Worm (Caenorhabditis elegans): ENCODE results near the gene F01F1.2.

Gene F01F1.2

ce11 chrIII:5840277-5840676 is 38.1 kb upstream of the F01F1.2 start (continued):
- TF ChIP-seq nhr-28 (tag; optimal IDR thresholded peaks at IDR 0.05), result no peak
- TF ChIP-seq lin-39 (tag; optimal IDR thresholded peaks at IDR 0.05), result no peak
- TF ChIP-seq sup-37 (GFP tag; optimal IDR thresholded peaks at IDR 0.05), result no peak
- no peak for TF ChIP-seq mef-2 (tag; optimal IDR thresholded peaks at IDR 0.05)

DNA sequence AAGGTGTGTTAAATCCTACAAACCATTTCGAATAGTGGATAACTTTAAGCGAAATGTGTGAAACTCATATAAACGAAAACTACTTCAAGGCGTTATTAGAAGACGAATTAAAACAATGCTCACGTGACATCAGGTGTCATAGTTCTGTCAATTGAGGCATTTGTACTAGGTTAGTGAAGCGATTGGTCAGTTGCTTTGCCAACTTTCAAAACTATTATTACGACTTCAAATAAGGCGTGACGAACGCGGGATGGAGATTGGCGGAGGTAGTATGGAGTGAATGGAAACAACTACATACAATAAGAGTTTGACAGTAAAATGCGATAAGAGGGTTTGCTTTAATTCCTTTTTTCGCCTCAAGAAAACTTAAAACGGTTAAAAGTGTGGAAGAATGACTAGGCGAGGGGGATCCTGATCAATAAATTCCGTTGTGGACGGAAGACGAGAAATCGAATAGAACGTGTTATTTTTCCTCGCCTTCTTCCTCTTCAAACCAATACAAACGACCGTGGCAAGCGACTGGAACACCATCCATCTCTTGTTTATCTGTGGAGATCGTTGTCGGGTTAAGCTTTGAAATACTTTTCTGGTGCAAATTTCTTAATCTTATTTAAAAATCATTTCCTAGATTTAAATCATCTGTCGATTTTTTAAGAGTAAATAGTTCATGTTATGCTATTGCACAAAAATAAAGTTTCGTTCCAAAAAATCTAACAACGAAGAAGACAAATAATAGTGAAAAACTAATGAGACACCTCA is 37.4 kb upstream of the F01F1.2 start:
- TF ChIP-seq lin-35 (GFP tag; optimal IDR thresholded peaks at IDR 0.05) (peak in 1 of 2 experiments; percentile 40), unc-86 (tag; optimal IDR thresholded peaks at IDR 0.05) (no peak), efl-1 (optimal IDR thresholded peaks at IDR 0.05) (no peak), efl-1 (GFP tag; optimal IDR thresholded peaks at IDR 0.05 in 1 of 2) (peak in 1 of 2 experiments; percentile 89)

DNA sequence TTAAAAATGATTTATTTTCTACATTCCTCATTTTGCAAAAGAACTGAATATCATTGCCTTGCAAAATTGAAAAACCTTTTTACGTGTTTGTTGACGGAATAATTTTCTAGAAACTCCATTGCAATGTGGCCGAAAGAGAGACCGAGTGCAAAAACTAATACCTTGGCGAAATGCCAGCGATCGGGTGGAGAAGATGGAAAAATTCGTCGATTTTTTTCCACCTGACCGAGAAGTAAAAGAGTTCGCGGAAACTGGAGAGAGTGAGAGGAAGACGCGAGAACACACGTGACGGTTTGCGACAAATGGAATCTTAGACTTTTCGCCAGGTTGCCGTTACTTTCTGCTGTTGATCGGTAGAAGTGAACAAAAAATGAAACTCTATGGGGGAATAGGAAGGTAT is 36.7 kb upstream of the F01F1.2 start:
- peak; percentile 11 for TF ChIP-seq dsc-1 (tag; optimal IDR thresholded peaks at IDR 0.05)
- TF ChIP-seq irx-1 (tag; optimal IDR thresholded peaks at IDR 0.05), result no peak
- no peak for TF ChIP-seq unc-30 (tag; optimal IDR thresholded peaks at IDR 0.05)
- TF ChIP-seq hlh-17 (GFP tag; optimal IDR thresholded peaks at IDR 0.05; ENCODE audit: borderline replicate concordance), result no peak
- TF ChIP-seq nhr-71 (tag; optimal IDR thresholded peaks at IDR 0.05), result peak; percentile 78
- TF ChIP-seq hlh-4 (tag; optimal IDR thresholded peaks at IDR 0.05), result no peak
- TF ChIP-seq lin-35 (GFP tag; optimal IDR thresholded peaks at IDR 0.05), result peak in 1 of 2 experiments; percentile 69
- no peak for TF ChIP-seq unc-98 (GFP tag; IDR thresholded peaks at IDR 0.05)
- TF ChIP-seq nhr-76 (tag; optimal IDR thresholded peaks at IDR 0.05), result no peak
- TF ChIP-seq efl-3 (GFP tag; optimal IDR thresholded peaks at IDR 0.05), result no peak
- no peak for TF ChIP-seq sup-37 (GFP tag; optimal IDR thresholded peaks at IDR 0.05)
- peak in 1 of 2 experiments; percentile 74 for TF ChIP-seq lsy-2 (tag; optimal IDR thresholded peaks at IDR 0.05)
- TF ChIP-seq fkh-4 (tag; optimal IDR thresholded peaks at IDR 0.05; ENCODE audit: borderline replicate concordance), result no peak
- TF ChIP-seq mab-9 (GFP tag; IDR thresholded peaks at IDR 0.05), result no peak
- TF ChIP-seq swsn-7 (tag; optimal IDR thresholded peaks at IDR 0.05), result peak; percentile 21
- peak in 1 of 3 experiments; percentile 20 for TF ChIP-seq ceh-82 (tag; optimal IDR thresholded peaks at IDR 0.05)
- no peak for TF ChIP-seq ets-5 (GFP tag; IDR thresholded peaks at IDR 0.05)
- no peak for TF ChIP-seq unc-86 (tag; optimal IDR thresholded peaks at IDR 0.05)
- TF ChIP-seq grh-1 (GFP tag; IDR thresholded peaks at IDR 0.05), result 0 out of 2 replicates have a peak, but pooled peaks have one; percentile 10
- peak in 1 of 2 experiments; percentile 17 for TF ChIP-seq efl-1 (optimal IDR thresholded peaks at IDR 0.05)
- TF ChIP-seq efl-1 (GFP tag; optimal IDR thresholded peaks at IDR 0.05 in 1 of 2), result peak; percentile 16 to 53
- TF ChIP-seq jun-1 (tag; optimal IDR thresholded peaks at IDR 0.05), result no peak
- no peak for TF ChIP-seq hpl-2 (GFP tag; optimal IDR thresholded peaks at IDR 0.05)
- TF ChIP-seq sox-4 (tag; optimal IDR thresholded peaks at IDR 0.05), result no peak
- no peak for TF ChIP-seq tlp-1 (tag; optimal IDR thresholded peaks at IDR 0.05)
- TF ChIP-seq unc-130 (tag; optimal IDR thresholded peaks at IDR 0.05), result no peak
- TF ChIP-seq snu-23 (GFP tag; optimal IDR thresholded peaks at IDR 0.05), result peak; percentile 78
- TF ChIP-seq alr-1 (tag; optimal IDR thresholded peaks at IDR 0.05; ENCODE audit: borderline replicate concordance), result no peak
- TF ChIP-seq fos-1 (tag; optimal IDR thresholded peaks at IDR 0.05), result no peak
- TF ChIP-seq tbx-2 (tag; optimal IDR thresholded peaks at IDR 0.05), result peak; percentile 46
- TF ChIP-seq lin-39 (tag; optimal IDR thresholded peaks at IDR 0.05), result no peak
- TF ChIP-seq aly-2 (tag; optimal IDR thresholded peaks at IDR 0.05), result no peak
- TF ChIP-seq Y116A8C.19 (tag; optimal IDR thresholded peaks at IDR 0.05; ENCODE audit: borderline replicate concordance), result no peak
- TF ChIP-seq elt-3 (tag; optimal IDR thresholded peaks at IDR 0.05), result peak in 1 of 6 experiments; percentile 64
- TF ChIP-seq nhr-77 (tag; optimal IDR thresholded peaks at IDR 0.05), result no peak
- no peak for TF ChIP-seq lin-15B (tag; optimal IDR thresholded peaks at IDR 0.05)
- TF ChIP-seq ztf-11 (tag; optimal IDR thresholded peaks at IDR 0.05), result no peak
- peak; percentile 37 for TF ChIP-seq fkh-8 (tag; optimal IDR thresholded peaks at IDR 0.05)
- no peak for TF ChIP-seq nhr-237 (tag; optimal IDR thresholded peaks at IDR 0.05)
- TF ChIP-seq ceh-90 (tag; optimal IDR thresholded peaks at IDR 0.05), result no peak
- TF ChIP-seq F16B12.6 (tag; optimal IDR thresholded peaks at IDR 0.05), result no peak
- TF ChIP-seq mdl-1 (tag; optimal IDR thresholded peaks at IDR 0.05), result peak in 1 of 2 experiments; percentile 92
- peak; percentile 83 for TF ChIP-seq lin-14 (GFP tag; optimal IDR thresholded peaks at IDR 0.05)
- no peak for TF ChIP-seq lir-3 (tag; optimal IDR thresholded peaks at IDR 0.05; ENCODE audit: poor library complexity)
- no peak for TF ChIP-seq mef-2 (tag; optimal IDR thresholded peaks at IDR 0.05)
